Fruit fly (Drosophila melanogaster) whole organism, embryonic: ENCODE results near the gene CG10587.
A peak's percentile ranks its signal among the peaks of the same experiment; 100 is the strongest.

ENCODE experiments used
- Blimp-1 ChIP-seq: fragments of 200-800 bp; sonication (Bioruptor generic); optimal IDR thresholded peaks from 3 replicates; lab custom pipeline; 2018; ENCODE audit warnings: missing biosample characterization, missing genetic modification characterization, mild to moderate bottlenecking, moderate library complexity, missing genetic modification reagents
- CG11398 ChIP-seq: fragments of 200-800 bp; sonication (Bioruptor generic); optimal IDR thresholded peaks from 2 replicates; lab custom pipeline; 2016; ENCODE audit warnings: missing biosample characterization, missing genetic modification characterization
- CG13424 ChIP-seq: fragments of 200-800 bp; sonication (Bioruptor generic); optimal IDR thresholded peaks from 2 replicates; lab custom pipeline; 2019; ENCODE audit warnings: missing biosample characterization, mild to moderate bottlenecking, missing genetic modification characterization, moderate library complexity
- CG17328 ChIP-seq: fragments of 200-800 bp; sonication (Bioruptor generic); IDR thresholded peaks from 2 replicates; pipeline ENCODE4 v1.3.6; 2022; ENCODE audit warnings: missing biosample characterization, missing genetic modification characterization
- twi ChIP-seq: fragments of 200-800 bp; optimal IDR thresholded peaks from 2 replicates; lab custom pipeline; 2019; ENCODE audit warnings: missing biosample characterization, mild to moderate bottlenecking, missing genetic modification characterization, moderate library complexity

DNA sequence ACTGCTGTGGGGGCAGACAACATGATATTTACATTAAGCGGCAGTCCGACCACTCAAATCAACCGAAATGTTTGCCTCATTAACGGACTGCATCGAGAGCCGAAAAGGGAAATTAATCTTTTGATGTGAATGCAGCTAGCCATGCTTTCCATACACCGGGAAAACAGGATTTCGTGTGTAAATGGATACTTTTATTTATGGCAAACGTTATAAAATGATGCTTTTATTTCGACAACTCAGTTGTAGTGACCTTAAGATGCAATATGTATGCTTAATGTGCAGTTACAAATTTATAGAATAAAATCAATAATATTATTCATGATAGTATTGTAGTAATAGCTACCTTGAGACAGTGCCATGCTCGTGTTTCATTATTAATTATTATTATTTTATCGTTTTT, 30.8 kb downstream of the CG10587 start:
- TF ChIP-seq CG17328 (GFP tag; lab: Robert Waterston, UW) (no peak), Blimp-1 (peak; percentile 10), CG13424 (no peak), twi (tag; lab: Kevin White, UChicago) (no peak), CG11398 (GFP tag; lab: Kevin White, UChicago) (no peak)
